Worm (Caenorhabditis elegans) whole organism, L2 larva: ENCODE data around the gene C06H5.11.

ENCODE experiments used
- ceh-16 ChIP-seq: fragments of 150-350 bp; optimal IDR thresholded peaks from 2 replicates; lab custom pipeline; 2014; ENCODE audit warnings: missing biosample characterization, missing genetic modification characterization
- egl-27 ChIP-seq: sonication (generic microtip); optimal IDR thresholded peaks from 3 replicates; lab custom pipeline; 2017; ENCODE audit warnings: missing biosample characterization, missing genetic modification reagents, missing genetic modification characterization
- gmeb-1 ChIP-seq: fragments of 150-350 bp; optimal IDR thresholded peaks from 2 replicates; lab custom pipeline; 2014; ENCODE audit warnings: missing biosample characterization, missing genetic modification characterization
- nhr-23 ChIP-seq: fragments of 150-350 bp; optimal IDR thresholded peaks from 2 replicates; lab custom pipeline; 2014; ENCODE audit warnings: missing biosample characterization, missing genetic modification reagents, missing genetic modification characterization
- nhr-25 ChIP-seq: fragments of 150-350 bp; sonication (generic microtip); optimal IDR thresholded peaks from 3 replicates; lab custom pipeline; 2014; ENCODE audit warnings: missing biosample characterization, missing genetic modification characterization
- unc-62 ChIP-seq: fragments of 150-350 bp; optimal IDR thresholded peaks from 2 replicates; lab custom pipeline; 2014; ENCODE audit warnings: missing biosample characterization, missing genetic modification reagents, missing genetic modification characterization

DNA sequence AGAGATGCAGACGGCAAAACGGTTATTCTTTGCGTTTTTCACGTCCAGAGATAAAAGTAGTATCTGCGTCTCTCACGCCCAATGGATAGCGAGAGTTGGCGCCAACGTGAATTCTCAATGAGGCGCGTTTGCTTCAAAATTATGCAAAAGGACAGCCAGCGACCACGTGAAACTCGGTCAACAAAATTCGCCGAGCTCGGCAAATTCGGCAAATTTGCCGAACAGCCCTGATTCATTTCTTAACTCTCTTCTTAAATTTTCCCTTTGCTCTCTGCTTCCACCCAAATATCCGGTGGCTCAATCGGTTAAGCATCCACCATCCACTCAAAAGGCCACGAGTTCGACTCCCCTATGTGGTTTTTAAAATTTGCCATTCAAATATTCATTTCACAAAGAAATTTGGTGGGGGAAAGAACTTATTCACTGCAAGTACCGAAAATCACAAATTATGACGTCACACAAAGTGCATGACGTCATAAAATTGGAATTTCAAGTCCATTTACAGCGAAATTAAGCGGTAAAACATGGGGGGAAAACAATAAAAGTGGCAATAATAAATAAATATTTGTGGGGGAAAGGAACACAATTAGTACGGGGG is 48.4 kb downstream of the C06H5.11 start:
- TF ChIP-seq nhr-23 (tag; lab: Kevin White, UChicago) (no peak), nhr-25 (tag; lab: Kevin White, UChicago) (no peak), egl-27 (tag; lab: Kevin White, UChicago) (no peak), ceh-16 (tag; lab: Kevin White, UChicago) (no peak), gmeb-1 (tag; lab: Kevin White, UChicago) (no peak), unc-62 (no peak)
